Worm (Caenorhabditis elegans) whole organism, midembryonic: ENCODE measurements around the gene BE0003N10.6.

Experiments used
- flt-1 ChIP-seq: fragments of 200-800 bp; sonication (Bioruptor generic); IDR thresholded peaks from 2 replicates; pipeline ENCODE4 v1.3.6; 2022; ENCODE audit warnings: missing genetic modification characterization, missing compliant biosample characterization
- ztf-23 ChIP-seq: fragments of 200-800 bp; sonication (Bioruptor generic); IDR thresholded peaks from 2 replicates; pipeline ENCODE4 v1.3.6; 2022; ENCODE audit warnings: missing genetic modification reagents, missing genetic modification characterization, missing compliant biosample characterization

- TF ChIP-seq flt-1 (GFP tag; lab: Robert Waterston, UW) = no peak
- no peak for TF ChIP-seq ztf-23 (GFP tag; lab: Robert Waterston, UW)
Measured at ce11 chrIII:1099523-1099922, 39.7 kb upstream of the BE0003N10.6 start.
